Worm (Caenorhabditis elegans) whole organism, mixed stage, embryonic: ENCODE data around the gene F59A1.15.

Experiments
- M03D4.4 ChIP-seq: sonication (generic microtip); optimal IDR thresholded peaks from 2 replicates; lab custom pipeline; 2017; ENCODE audit warnings: mild to moderate bottlenecking, missing genetic modification characterization, missing compliant biosample characterization
- bed-3 ChIP-seq: fragments of 200-800 bp; sonication (Bioruptor generic); optimal IDR thresholded peaks from 3 replicates; lab custom pipeline; 2018; ENCODE audit warnings: mild to moderate bottlenecking, missing genetic modification characterization, moderate library complexity, missing compliant biosample characterization
- blmp-1 ChIP-seq: fragments of 150-350 bp; optimal IDR thresholded peaks from 2 replicates; lab custom pipeline; 2014; ENCODE audit warnings: missing biosample characterization, missing genetic modification characterization
- ceh-43 ChIP-seq: fragments of 200-800 bp; sonication (Bioruptor generic); optimal IDR thresholded peaks from 2 replicates; lab custom pipeline; 2018; ENCODE audit warnings: mild to moderate bottlenecking, missing genetic modification characterization, moderate library complexity, missing compliant biosample characterization
- ceh-83 ChIP-seq: fragments of 200-800 bp; sonication (Bioruptor generic); optimal IDR thresholded peaks from 2 replicates; lab custom pipeline; 2018; ENCODE audit warnings: mild to moderate bottlenecking, missing genetic modification characterization, missing compliant biosample characterization
- ces-1 ChIP-seq: fragments of 150-350 bp; optimal IDR thresholded peaks from 2 replicates; lab custom pipeline; 2014; ENCODE audit warnings: missing biosample characterization, missing genetic modification reagents, missing genetic modification characterization
- cnd-1 ChIP-seq: fragments of 200-800 bp; sonication (Bioruptor generic); optimal IDR thresholded peaks from 2 replicates; lab custom pipeline; 2018; ENCODE audit warnings: mild to moderate bottlenecking, missing genetic modification characterization, missing compliant biosample characterization
- elt-1 ChIP-seq: sonication (generic microtip); optimal IDR thresholded peaks from 2 replicates; lab custom pipeline; 2017; ENCODE audit warnings: missing genetic modification characterization, mild to moderate bottlenecking, missing compliant biosample characterization, antibody characterized with exemption, moderate library complexity, borderline replicate concordance; ENCODE audit not compliant: insufficient read depth
- elt-3 ChIP-seq: fragments of 150-350 bp; optimal IDR thresholded peaks from 2 replicates; lab custom pipeline; 2014; ENCODE audit warnings: missing biosample characterization, missing genetic modification characterization
- flh-1 ChIP-seq: fragments of 200-800 bp; sonication (Bioruptor generic); optimal IDR thresholded peaks from 2 replicates; lab custom pipeline; 2018; ENCODE audit warnings: mild to moderate bottlenecking, missing genetic modification characterization, moderate library complexity, missing compliant biosample characterization
- hlh-1 ChIP-seq: fragments of 150-350 bp; optimal IDR thresholded peaks from 2 replicates; lab custom pipeline; 2014; ENCODE audit warnings: missing biosample characterization, missing genetic modification reagents, missing genetic modification characterization
- lin-13 ChIP-seq: fragments of 150-350 bp; optimal IDR thresholded peaks from 2 replicates; lab custom pipeline; 2014; ENCODE audit warnings: missing biosample characterization, missing genetic modification characterization
- lin-32 ChIP-seq: fragments of 200-800 bp; sonication (Bioruptor generic); optimal IDR thresholded peaks from 2 replicates; lab custom pipeline; 2018; ENCODE audit warnings: mild to moderate bottlenecking, missing genetic modification characterization, missing compliant biosample characterization
- lsy-2 ChIP-seq: fragments of 150-350 bp; optimal IDR thresholded peaks from 2 replicates; lab custom pipeline; 2014; ENCODE audit warnings: missing biosample characterization, missing genetic modification characterization
- mab-5 ChIP-seq: fragments of 150-350 bp; optimal IDR thresholded peaks from 2 replicates; lab custom pipeline; 2014; ENCODE audit warnings: missing biosample characterization, missing genetic modification characterization
- nhr-2 ChIP-seq: fragments of 150-350 bp; optimal IDR thresholded peaks from 2 replicates; lab custom pipeline; 2014; ENCODE audit warnings: missing biosample characterization, missing genetic modification characterization
- nhr-237 ChIP-seq: fragments of 150-350 bp; optimal IDR thresholded peaks from 2 replicates; lab custom pipeline; 2014; ENCODE audit warnings: missing biosample characterization, missing genetic modification characterization
- nhr-28 ChIP-seq: fragments of 150-350 bp; optimal IDR thresholded peaks from 2 replicates; lab custom pipeline; 2014; ENCODE audit warnings: missing biosample characterization, missing genetic modification characterization
- nhr-76 ChIP-seq: sonication (generic microtip); optimal IDR thresholded peaks from 2 replicates; lab custom pipeline; 2017; ENCODE audit warnings: missing biosample characterization, missing genetic modification characterization
- sem-2 ChIP-seq: fragments of 200-800 bp; sonication (Bioruptor generic); optimal IDR thresholded peaks from 2 replicates; lab custom pipeline; 2018; ENCODE audit warnings: mild to moderate bottlenecking, missing genetic modification characterization, missing compliant biosample characterization
- sptf-1 ChIP-seq: sonication (generic microtip); optimal IDR thresholded peaks from 2 replicates; lab custom pipeline; 2017; ENCODE audit warnings: mild to moderate bottlenecking, missing genetic modification characterization, moderate library complexity, missing compliant biosample characterization
- tbx-8 ChIP-seq: fragments of 200-800 bp; sonication (Bioruptor generic); optimal IDR thresholded peaks from 2 replicates; lab custom pipeline; 2018; ENCODE audit warnings: mild to moderate bottlenecking, missing genetic modification characterization, moderate library complexity, missing compliant biosample characterization
- unc-120 ChIP-seq: sonication (generic microtip); optimal IDR thresholded peaks from 2 replicates; lab custom pipeline; 2017; ENCODE audit warnings: missing genetic modification characterization, missing compliant biosample characterization; ENCODE audit not compliant: poor library complexity, severe bottlenecking
- unc-39 ChIP-seq: fragments of 150-350 bp; optimal IDR thresholded peaks from 2 replicates; lab custom pipeline; 2014; ENCODE audit warnings: missing biosample characterization, missing genetic modification characterization
- unc-62 ChIP-seq: fragments of 150-350 bp; optimal IDR thresholded peaks from 2 replicates; lab custom pipeline; 2014; ENCODE audit warnings: missing biosample characterization, missing genetic modification reagents, missing genetic modification characterization
- ztf-11 ChIP-seq: fragments of 150-350 bp; optimal IDR thresholded peaks from 2 replicates; lab custom pipeline; 2014; ENCODE audit warnings: missing biosample characterization, missing genetic modification characterization

F59A1.15 gene

DNA sequence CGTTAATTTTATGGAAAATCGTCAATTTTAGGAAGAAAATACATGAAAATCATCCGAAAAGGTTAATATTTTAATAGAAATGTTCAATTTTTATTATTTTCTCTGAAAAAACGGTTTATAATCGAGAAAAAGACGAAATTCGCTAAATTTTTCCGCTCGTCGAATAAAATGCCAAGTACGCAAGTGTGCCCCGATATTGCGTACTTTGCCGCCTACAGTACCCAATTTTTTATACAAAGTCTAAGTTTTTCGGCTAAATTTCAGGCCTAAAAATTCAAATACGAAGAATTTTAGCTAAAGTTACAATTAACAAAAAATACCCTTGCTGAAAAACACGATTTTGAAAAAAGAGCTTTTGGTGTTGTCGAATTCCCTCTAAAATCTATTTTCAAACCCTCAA lies 24.8 kb downstream of the F59A1.15 start:
- TF ChIP-seq unc-120, result no peak
- no peak for TF ChIP-seq unc-39 (tag; lab: Kevin White, UChicago)
- no peak for TF ChIP-seq ceh-43 (GFP tag; lab: Kevin White, UChicago)
- no peak for TF ChIP-seq nhr-28 (tag; lab: Kevin White, UChicago)
- TF ChIP-seq blmp-1 (tag; lab: Kevin White, UChicago), result no peak
- no peak for TF ChIP-seq sptf-1 (tag; lab: Kevin White, UChicago)
- no peak for TF ChIP-seq lsy-2 (tag; lab: Kevin White, UChicago)
- TF ChIP-seq ceh-83 (GFP tag; lab: Kevin White, UChicago), result no peak
- no peak for TF ChIP-seq elt-3
- no peak for TF ChIP-seq ztf-11 (tag; lab: Kevin White, UChicago)
- TF ChIP-seq unc-62 (GFP tag; lab: Kevin White, UChicago), result no peak

DNA sequence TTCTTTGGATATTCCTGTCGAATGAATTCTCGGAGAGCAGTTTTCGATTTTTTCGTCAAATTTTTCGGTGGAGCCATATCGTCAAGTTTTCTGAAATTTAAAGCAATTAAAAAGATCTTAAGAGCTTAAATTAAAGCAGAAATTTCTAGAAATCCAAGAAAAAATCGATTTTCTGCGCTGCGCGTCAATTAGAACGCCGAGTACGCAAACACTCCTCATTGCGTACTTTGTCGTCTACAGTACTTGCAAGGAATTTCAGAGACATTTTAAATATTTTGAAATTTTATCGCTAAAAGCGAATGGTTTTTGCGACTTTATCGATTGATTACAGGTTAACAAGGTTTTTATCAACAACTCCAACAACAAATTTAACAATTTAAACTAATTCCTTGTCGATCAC lies 28.5 kb downstream of the F59A1.15 start:
- TF ChIP-seq unc-62 (GFP tag; lab: Kevin White, UChicago) (no peak), cnd-1 (tag; lab: Kevin White, UChicago) (no peak), mab-5 (tag; lab: Kevin White, UChicago) (no peak), M03D4.4 (tag; lab: Kevin White, UChicago) (no peak), nhr-237 (tag; lab: Kevin White, UChicago) (no peak), ces-1 (GFP tag; lab: Kevin White, UChicago) (no peak), sptf-1 (tag; lab: Kevin White, UChicago) (no peak), elt-1 (no peak), ceh-43 (GFP tag; lab: Kevin White, UChicago) (no peak), flh-1 (GFP tag; lab: Kevin White, UChicago) (no peak), hlh-1 (tag; lab: Kevin White, UChicago) (no peak), nhr-2 (tag; lab: Kevin White, UChicago) (no peak), lin-32 (GFP tag; lab: Kevin White, UChicago) (no peak), ceh-83 (GFP tag; lab: Kevin White, UChicago) (no peak), lin-13 (tag; lab: Kevin White, UChicago) (no peak), tbx-8 (GFP tag; lab: Kevin White, UChicago) (no peak), nhr-76 (tag; lab: Kevin White, UChicago) (no peak), sem-2 (GFP tag; lab: Kevin White, UChicago) (no peak), nhr-28 (tag; lab: Kevin White, UChicago) (no peak), unc-120 (no peak)

DNA sequence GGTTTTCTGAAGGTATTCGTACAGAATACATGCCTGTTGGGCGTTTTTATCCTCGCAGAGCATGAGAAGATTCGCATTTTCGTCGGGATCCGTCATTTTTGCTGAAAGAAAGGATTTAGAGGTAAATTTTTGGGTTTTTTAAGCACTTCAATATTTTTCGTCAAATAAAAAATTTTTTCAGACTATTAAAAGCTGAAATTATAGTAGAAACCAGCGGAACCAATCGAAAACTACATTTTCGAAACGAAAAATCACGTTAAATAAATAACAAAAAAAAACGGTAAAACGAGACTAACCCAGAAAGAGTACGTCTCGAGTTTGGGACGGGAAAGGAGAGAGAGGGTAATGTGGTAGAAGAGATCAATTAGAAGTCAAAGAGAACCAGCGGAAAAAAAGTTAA lies 33.2 kb downstream of the F59A1.15 start, which contains the start of gene fbxa-192:
TSS of gene fbxa-192 (minus strand) at position 101 of the 400 bp plus-strand sequence.
- TF ChIP-seq bed-3 (GFP tag; lab: Kevin White, UChicago), result no peak
- no peak for TF ChIP-seq lin-32 (GFP tag; lab: Kevin White, UChicago)
- TF ChIP-seq elt-1, result no peak
- TF ChIP-seq lsy-2 (tag; lab: Kevin White, UChicago), result no peak
- TF ChIP-seq flh-1 (GFP tag; lab: Kevin White, UChicago), result no peak
- no peak for TF ChIP-seq blmp-1 (tag; lab: Kevin White, UChicago)
